Fruit fly (Drosophila melanogaster) whole organism, embryonic: Measurements from ENCODE around the gene CG42404.
A peak's percentile ranks its signal among the peaks of the same experiment; 100 is the strongest.

ENCODE experiments used
- Abd-B ChIP-seq: fragments of 200-800 bp; sonication (Bioruptor generic); optimal IDR thresholded peaks from 2 replicates; lab custom pipeline; 2018; ENCODE audit warnings: missing biosample characterization, mild to moderate bottlenecking, missing genetic modification characterization, moderate library complexity
- BEAF-32 ChIP-seq: fragments of 200-800 bp; sonication (Bioruptor generic); optimal IDR thresholded peaks from 3 replicates; lab custom pipeline; 2017; ENCODE audit warnings: missing biosample characterization, missing genetic modification characterization, mild to moderate bottlenecking, moderate library complexity, missing genetic modification reagents
- CG12299 ChIP-seq: fragments of 200-800 bp; sonication (Bioruptor generic); optimal IDR thresholded peaks from 2 replicates; lab custom pipeline; 2018; ENCODE audit warnings: missing biosample characterization, mild to moderate bottlenecking, missing genetic modification characterization
- CG12659 ChIP-seq: fragments of 200-800 bp; sonication (Bioruptor generic); optimal IDR thresholded peaks from 3 replicates; lab custom pipeline; 2017; ENCODE audit warnings: mild to moderate bottlenecking, missing biosample characterization, missing genetic modification reagents, missing genetic modification characterization
- CG12744 ChIP-seq: fragments of 200-800 bp; sonication (Bioruptor generic); optimal IDR thresholded peaks from 2 replicates; lab custom pipeline; 2016; ENCODE audit warnings: missing biosample characterization, missing genetic modification characterization
- CG13123 ChIP-seq: fragments of 200-800 bp; sonication (Bioruptor generic); optimal IDR thresholded peaks from 2 replicates; lab custom pipeline; 2016; ENCODE audit warnings: missing biosample characterization, missing genetic modification characterization
- CG13424 ChIP-seq: fragments of 200-800 bp; sonication (Bioruptor generic); optimal IDR thresholded peaks from 2 replicates; lab custom pipeline; 2019; ENCODE audit warnings: missing biosample characterization, mild to moderate bottlenecking, missing genetic modification characterization, moderate library complexity
- CG14667 ChIP-seq: fragments of 200-800 bp; sonication (Bioruptor generic); IDR thresholded peaks from 2 replicates; pipeline ENCODE4 v1.3.6; 2022; ENCODE audit warnings: missing biosample characterization, missing genetic modification characterization
- CG15011 ChIP-seq: fragments of 200-800 bp; sonication (Bioruptor generic); optimal IDR thresholded peaks from 3 replicates; lab custom pipeline; 2018; ENCODE audit warnings: missing biosample characterization, mild to moderate bottlenecking, missing genetic modification characterization
- CG1529 ChIP-seq: fragments of 200-800 bp; sonication (Bioruptor generic); optimal IDR thresholded peaks from 3 replicates; lab custom pipeline; 2018; ENCODE audit warnings: missing biosample characterization, missing genetic modification characterization
- CG1603 ChIP-seq: fragments of 200-800 bp; sonication (Bioruptor generic); optimal IDR thresholded peaks from 2 replicates; lab custom pipeline; 2019; ENCODE audit warnings: missing biosample characterization, mild to moderate bottlenecking, missing genetic modification characterization, moderate library complexity
- CG17359 ChIP-seq: fragments of 200-800 bp; sonication (Bioruptor generic); optimal IDR thresholded peaks from 3 replicates; lab custom pipeline; 2018; ENCODE audit warnings: missing biosample characterization, mild to moderate bottlenecking, missing genetic modification characterization, moderate library complexity
- CG17912 ChIP-seq: fragments of 200-800 bp; sonication (Bioruptor generic); optimal IDR thresholded peaks from 2 replicates; lab custom pipeline; 2018; ENCODE audit warnings: missing biosample characterization, mild to moderate bottlenecking, missing genetic modification characterization
- CG31224 ChIP-seq: fragments of 200-800 bp; sonication (Bioruptor generic); IDR thresholded peaks from 2 replicates; pipeline ENCODE4 v1.3.6; 2022; ENCODE audit warnings: missing biosample characterization, missing genetic modification characterization
- CG31365 ChIP-seq: fragments of 200-800 bp; sonication (Bioruptor generic); optimal IDR thresholded peaks from 2 replicates; lab custom pipeline; 2018; ENCODE audit warnings: missing biosample characterization, mild to moderate bottlenecking, missing genetic modification characterization
- CG31388 ChIP-seq: fragments of 200-800 bp; sonication (Bioruptor generic); optimal IDR thresholded peaks from 2 replicates; lab custom pipeline; 2016; ENCODE audit warnings: missing biosample characterization, missing genetic modification characterization
- CG33213 ChIP-seq: fragments of 200-800 bp; sonication (Bioruptor generic); optimal IDR thresholded peaks from 3 replicates; lab custom pipeline; 2016; ENCODE audit warnings: missing biosample characterization, missing genetic modification characterization
- CG34376 ChIP-seq: fragments of 200-800 bp; sonication (Bioruptor generic); optimal IDR thresholded peaks from 2 replicates; lab custom pipeline; 2018; ENCODE audit warnings: missing biosample characterization, mild to moderate bottlenecking, missing genetic modification characterization
- CG4404 ChIP-seq: fragments of 200-800 bp; sonication (Bioruptor generic); IDR thresholded peaks from 2 replicates; pipeline ENCODE4 v1.3.6; 2022; ENCODE audit warnings: missing biosample characterization, missing genetic modification characterization
- CG6689 ChIP-seq: fragments of 200-800 bp; sonication (Bioruptor generic); IDR thresholded peaks from 2 replicates; pipeline ENCODE4 v1.3.6; 2022; ENCODE audit warnings: missing biosample characterization, missing genetic modification characterization
- CG7357 ChIP-seq: fragments of 200-800 bp; sonication (Bioruptor generic); IDR thresholded peaks from 3 replicates; pipeline ENCODE4 v1.3.6; 2022; ENCODE audit warnings: missing biosample characterization, missing genetic modification characterization
- CG7839 ChIP-seq: fragments of 200-800 bp; sonication (Bioruptor generic); optimal IDR thresholded peaks from 3 replicates; lab custom pipeline; 2018; ENCODE audit warnings: missing biosample characterization, mild to moderate bottlenecking, missing genetic modification characterization, moderate library complexity
- CG8359 ChIP-seq: fragments of 200-800 bp; sonication (Bioruptor generic); optimal IDR thresholded peaks from 2 replicates; lab custom pipeline; 2017; ENCODE audit warnings: missing biosample characterization, mild to moderate bottlenecking, missing genetic modification characterization, borderline replicate concordance
- D19A ChIP-seq: fragments of 200-800 bp; optimal IDR thresholded peaks from 3 replicates; lab custom pipeline; 2019; ENCODE audit warnings: missing biosample characterization, mild to moderate bottlenecking, missing genetic modification characterization, moderate library complexity
- Dek ChIP-seq: fragments of 200-800 bp; sonication (Bioruptor generic); optimal IDR thresholded peaks from 3 replicates; lab custom pipeline; 2019; ENCODE audit warnings: missing biosample characterization, mild to moderate bottlenecking, missing genetic modification characterization, moderate library complexity
- Hr3 ChIP-seq: fragments of 200-800 bp; sonication (Bioruptor generic); optimal IDR thresholded peaks from 3 replicates; lab custom pipeline; 2016; ENCODE audit warnings: missing biosample characterization, missing genetic modification characterization
- Hr39 ChIP-seq: fragments of >200 bp; optimal IDR thresholded peaks from 2 replicates; lab custom pipeline; 2017
- MESR4 ChIP-seq: fragments of 200-800 bp; sonication (Bioruptor generic); optimal IDR thresholded peaks from 2 replicates; lab custom pipeline; 2018; ENCODE audit warnings: missing biosample characterization, mild to moderate bottlenecking, missing genetic modification characterization, moderate library complexity
- Med ChIP-seq: fragments of 200-800 bp; sonication (Bioruptor generic); peaks from one replicate; lab custom pipeline; 2016; ENCODE audit warnings: missing biosample characterization, missing genetic modification characterization, mild to moderate bottlenecking, inconsistent platforms, moderate library complexity
- Mes4 ChIP-seq: fragments of 200-800 bp; sonication (Bioruptor generic); optimal IDR thresholded peaks from 2 replicates; lab custom pipeline; 2016; ENCODE audit warnings: missing biosample characterization, missing genetic modification characterization
- Optix ChIP-seq: fragments of 200-800 bp; sonication (Bioruptor generic); IDR thresholded peaks from 3 replicates; pipeline ENCODE4 v1.3.6; 2022; ENCODE audit warnings: missing biosample characterization, missing genetic modification characterization
- Trl ChIP-seq, 3 experiments: fragments of >200 bp in 2 of 3; fragments of 200-800 bp in 1 of 3; sonication (Bioruptor generic) in 1 of 3; optimal IDR thresholded peaks; 2 replicates in 1 of 3; 3 replicates in 2 of 3; lab custom pipeline; 2016 to 2017; ENCODE audit warnings: missing biosample characterization in 1 of 3, missing genetic modification characterization in 1 of 3
- ac ChIP-seq: fragments of 200-800 bp; sonication (Bioruptor generic); optimal IDR thresholded peaks from 3 replicates; lab custom pipeline; 2017; ENCODE audit warnings: missing biosample characterization, mild to moderate bottlenecking, missing genetic modification characterization
- corto ChIP-seq: fragments of 200-800 bp; sonication (Bioruptor generic); optimal IDR thresholded peaks from 2 replicates; lab custom pipeline; 2016; ENCODE audit warnings: missing biosample characterization, mild to moderate bottlenecking, missing genetic modification characterization, moderate library complexity
- gro ChIP-seq: fragments of 200-800 bp; sonication (Bioruptor generic); optimal IDR thresholded peaks from 2 replicates; lab custom pipeline; 2016; ENCODE audit warnings: missing biosample characterization, missing genetic modification characterization
- kay ChIP-seq: fragments of 200-800 bp; sonication (Bioruptor generic); optimal IDR thresholded peaks from 2 replicates; lab custom pipeline; 2016; ENCODE audit warnings: missing biosample characterization, missing genetic modification characterization
- lab ChIP-seq: fragments of 200-800 bp; sonication (Bioruptor generic); optimal IDR thresholded peaks from 3 replicates; lab custom pipeline; 2017; ENCODE audit warnings: missing biosample characterization, missing genetic modification characterization, mild to moderate bottlenecking, moderate library complexity, missing genetic modification reagents
- lilli ChIP-seq: fragments of 200-800 bp; sonication (Bioruptor generic); optimal IDR thresholded peaks from 3 replicates; lab custom pipeline; 2016; ENCODE audit warnings: missing biosample characterization, missing genetic modification characterization
- mld ChIP-seq: fragments of 200-800 bp; sonication (Bioruptor generic); IDR thresholded peaks from 3 replicates; pipeline ENCODE4 v1.3.6; 2022; ENCODE audit warnings: missing biosample characterization, missing genetic modification characterization; ENCODE audit not compliant: partially characterized antibody
- oc ChIP-seq: fragments of 200-800 bp; sonication (Bioruptor generic); optimal IDR thresholded peaks from 2 replicates; lab custom pipeline; 2018; ENCODE audit warnings: missing biosample characterization, mild to moderate bottlenecking, missing genetic modification characterization, moderate library complexity
- pan ChIP-seq, 4 experiments: fragments of >200 bp in 3 of 4; fragments of 200-800 bp in 1 of 4; sonication (Bioruptor generic) in 1 of 4; optimal IDR thresholded peaks in 3 of 4; IDR thresholded peaks in 1 of 4; 2 replicates each; pipeline versions ENCODE4 v1.3.6 to Lab custom; 2017 to 2022; ENCODE audit warnings: missing biosample characterization in 2 of 4, missing genetic modification characterization in 2 of 4, mixed read lengths in 1 of 4
- phol ChIP-seq: fragments of 200-800 bp; sonication (Bioruptor generic); optimal IDR thresholded peaks from 3 replicates; lab custom pipeline; 2018; ENCODE audit warnings: missing biosample characterization, mild to moderate bottlenecking, missing genetic modification characterization, moderate library complexity
- repo ChIP-seq: fragments of 200-800 bp; sonication (Bioruptor generic); optimal IDR thresholded peaks from 2 replicates; lab custom pipeline; 2016; ENCODE audit warnings: missing biosample characterization, missing genetic modification characterization
- schlank ChIP-seq: fragments of 200-800 bp; sonication (Bioruptor generic); optimal IDR thresholded peaks from 2 replicates; lab custom pipeline; 2018; ENCODE audit warnings: missing biosample characterization, mild to moderate bottlenecking, missing genetic modification characterization
- sisA ChIP-seq: fragments of 200-800 bp; sonication (Bioruptor generic); IDR thresholded peaks from 2 replicates; pipeline ENCODE4 v1.3.6; 2022; ENCODE audit warnings: missing biosample characterization, missing genetic modification characterization
- slp2 ChIP-seq: fragments of 200-800 bp; sonication (Bioruptor generic); optimal IDR thresholded peaks from 2 replicates; lab custom pipeline; 2016; ENCODE audit warnings: missing biosample characterization, missing genetic modification characterization
- tin ChIP-seq: fragments of 200-800 bp; sonication (Bioruptor generic); optimal IDR thresholded peaks from 3 replicates; lab custom pipeline; 2016; ENCODE audit warnings: missing biosample characterization, missing genetic modification characterization
- trem ChIP-seq: fragments of 200-800 bp; optimal IDR thresholded peaks from 3 replicates; lab custom pipeline; 2019; ENCODE audit warnings: missing biosample characterization, mild to moderate bottlenecking, missing genetic modification characterization, moderate library complexity
- tx ChIP-seq: fragments of 200-800 bp; sonication (Bioruptor generic); optimal IDR thresholded peaks from 2 replicates; lab custom pipeline; 2016; ENCODE audit warnings: missing biosample characterization, missing genetic modification characterization

The CG42404 gene

DNA sequence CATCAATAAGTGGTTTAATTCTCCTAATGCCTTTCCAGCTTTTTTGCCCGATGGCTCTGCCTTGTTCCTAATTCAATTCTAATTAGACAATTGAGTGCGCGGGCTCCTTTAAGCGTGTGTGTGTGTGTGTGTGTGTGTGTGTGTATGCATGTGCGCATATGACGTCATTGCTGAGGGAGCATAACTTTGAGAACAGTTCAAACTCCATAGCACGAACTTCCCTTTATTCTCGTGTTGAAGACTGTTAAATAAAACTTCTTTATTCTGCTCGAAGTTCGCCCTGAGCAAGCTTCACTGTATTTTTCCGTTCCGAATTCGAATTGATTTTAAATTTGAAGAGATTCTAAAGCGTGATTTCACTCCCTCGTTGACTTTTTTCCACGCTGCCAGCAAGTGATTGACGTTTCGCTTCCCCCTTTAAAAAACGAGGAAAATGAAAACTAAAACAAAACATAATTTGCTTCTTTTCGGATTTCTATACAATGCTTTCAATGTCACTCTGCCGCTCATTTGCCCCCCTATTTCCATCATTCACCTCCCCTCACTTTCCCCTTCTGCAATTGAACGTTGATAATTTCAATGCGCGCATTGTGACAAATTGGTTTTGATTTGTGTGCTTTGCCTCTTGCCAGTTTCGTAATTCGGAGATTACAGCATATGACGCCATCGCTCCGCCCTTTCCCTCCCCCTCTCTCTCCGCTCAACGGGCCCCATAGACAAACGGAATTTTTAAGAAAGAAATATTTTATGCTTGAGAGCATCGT is 42.5 kb downstream of the CG42404 start (continued):
- TF ChIP-seq Abd-B (GFP tag; lab: Kevin White, UChicago), result no peak
- no peak for TF ChIP-seq CG14667 (GFP tag; lab: Robert Waterston, UW)
- TF ChIP-seq oc (tag; lab: Kevin White, UChicago), result peak; percentile 77
- TF ChIP-seq repo (GFP tag; lab: Kevin White, UChicago), result peak; percentile 17
- peak; percentile 62 for TF ChIP-seq lilli (GFP tag; lab: Kevin White, UChicago)
- no peak for TF ChIP-seq CG12744 (GFP tag; lab: Kevin White, UChicago)
- TF ChIP-seq gro (GFP tag; lab: Kevin White, UChicago), result no peak
- peak; percentile 16 for TF ChIP-seq tin (GFP tag; lab: Kevin White, UChicago)
- TF ChIP-seq CG34376 (GFP tag; lab: Kevin White, UChicago), result peak; percentile 63
- TF ChIP-seq CG33213 (GFP tag; lab: Kevin White, UChicago), result no peak
- TF ChIP-seq Hr3 (GFP tag; lab: Kevin White, UChicago), result no peak
- TF ChIP-seq pan (optimal IDR thresholded peaks at IDR 0.05; lab: Kevin White, UChicago), result no peak
- no peak for TF ChIP-seq pan (GFP tag; optimal IDR thresholded peaks at IDR 0.05 in 1 of 2, IDR thresholded peaks at IDR 0.05 in 1 of 2)
- no peak for TF ChIP-seq slp2 (GFP tag; lab: Kevin White, UChicago)
- no peak for TF ChIP-seq Hr39
- TF ChIP-seq CG7839 (tag; lab: Kevin White, UChicago), result peak; percentile 37
- no peak for TF ChIP-seq mld (GFP tag; lab: Robert Waterston, UW)
- TF ChIP-seq CG31365 (tag; lab: Kevin White, UChicago), result no peak
- no peak for TF ChIP-seq MESR4
- no peak for TF ChIP-seq corto (GFP tag; lab: Kevin White, UChicago)
- no peak for TF ChIP-seq kay (GFP tag; lab: Kevin White, UChicago)
- TF ChIP-seq CG8359 (GFP tag; lab: Kevin White, UChicago), result no peak
- peak; percentile 29 for TF ChIP-seq CG15011 (GFP tag; lab: Kevin White, UChicago)
- TF ChIP-seq Optix (GFP tag; lab: Robert Waterston, UW), result no peak
- TF ChIP-seq trem, result no peak
- TF ChIP-seq CG31388, result no peak
- TF ChIP-seq CG12299 (tag; lab: Kevin White, UChicago), result no peak
- TF ChIP-seq CG17912 (GFP tag; lab: Kevin White, UChicago), result no peak
- no peak for TF ChIP-seq CG7357 (GFP tag; lab: Robert Waterston, UW)
- TF ChIP-seq Med (GFP tag; lab: Kevin White, UChicago), result peak; percentile 87
- TF ChIP-seq D19A (tag; lab: Kevin White, UChicago), result no peak
- no peak for TF ChIP-seq Trl (optimal IDR thresholded peaks at IDR 0.05; lab: Kevin White, UChicago)
- TF ChIP-seq Trl (GFP tag; optimal IDR thresholded peaks at IDR 0.05; lab: Kevin White, UChicago), result no peak
- no peak for TF ChIP-seq sisA (GFP tag; lab: Robert Waterston, UW)
- no peak for TF ChIP-seq CG12659 (GFP tag; lab: Kevin White, UChicago)
- TF ChIP-seq CG31224, result no peak
- TF ChIP-seq schlank (tag; lab: Kevin White, UChicago), result no peak
- TF ChIP-seq CG17359 (tag; lab: Kevin White, UChicago), result no peak
- peak; percentile 35 for TF ChIP-seq CG1603 (tag; lab: Kevin White, UChicago)
- TF ChIP-seq lab (GFP tag; lab: Kevin White, UChicago), result peak; percentile 45
- peak; percentile 35 for TF ChIP-seq CG13424 (tag; lab: Kevin White, UChicago)
- TF ChIP-seq Dek (tag; lab: Kevin White, UChicago), result no peak
- TF ChIP-seq CG13123 (GFP tag; lab: Kevin White, UChicago), result no peak
- no peak for TF ChIP-seq CG4404 (GFP tag; lab: Robert Waterston, UW)
- TF ChIP-seq ac (GFP tag; lab: Kevin White, UChicago), result no peak
- TF ChIP-seq CG6689 (GFP tag; lab: Robert Waterston, UW), result no peak
- TF ChIP-seq Mes4 (GFP tag; lab: Kevin White, UChicago), result no peak
- no peak for TF ChIP-seq phol (tag; lab: Kevin White, UChicago)
- no peak for TF ChIP-seq BEAF-32 (GFP tag; lab: Kevin White, UChicago)
- TF ChIP-seq tx (GFP tag; lab: Kevin White, UChicago), result no peak
- TF ChIP-seq CG1529, result no peak
